ENCODE assay signal across 1 fruit fly cellular context in genomic region chr3L:17238129-17238732, dm6.
TF ChIP-seq lines count a peak whose summit lies in the region.

Rbp6 (minus strand) TSS chr3L:17238212.

TF ChIP-seq in whole organism, embryonic, 481 proteins besides CTCF, POLR2A, EP300 and RAD21 (continued from another document):
- TF ChIP-seq Dll (GFP tag; IDR thresholded peaks at IDR 0.05; lab: Robert Waterston, UW; ENCODE audit: partially characterized antibody) (no peak), CG12155 (GFP tag; optimal IDR thresholded peaks at IDR 0.05; lab: Kevin White, UChicago) (no peak), gem (tag; optimal IDR thresholded peaks at IDR 0.05; lab: Kevin White, UChicago) (peak; percentile 42), maf-S (GFP tag; optimal IDR thresholded peaks at IDR 0.05; lab: Kevin White, UChicago) (no peak), CG15269 (tag; optimal IDR thresholded peaks at IDR 0.05; lab: Kevin White, UChicago) (no peak), ci (GFP tag; IDR thresholded peaks at IDR 0.05; lab: Robert Waterston, UW) (peak; percentile 38), CG14014 (GFP tag; IDR thresholded peaks at IDR 0.05; lab: Robert Waterston, UW) (no peak), hbn (GFP tag; IDR thresholded peaks at IDR 0.05; lab: Robert Waterston, UW; ENCODE audit: partially characterized antibody) (no peak), BtbVII (GFP tag; optimal IDR thresholded peaks at IDR 0.05; lab: Kevin White, UChicago) (no peak), Hmx (GFP tag; optimal IDR thresholded peaks at IDR 0.05; lab: Kevin White, UChicago) (no peak), pho (GFP tag; optimal IDR thresholded peaks at IDR 0.05; lab: Kevin White, UChicago) (no peak), CG9727 (GFP tag; optimal IDR thresholded peaks at IDR 0.05; lab: Kevin White, UChicago) (no peak), H2.0 (GFP tag; IDR thresholded peaks at IDR 0.05; lab: Robert Waterston, UW) (no peak), fu2 (GFP tag; optimal IDR thresholded peaks at IDR 0.05; lab: Kevin White, UChicago) (no peak), Xbp1 (GFP tag; optimal IDR thresholded peaks at IDR 0.05; lab: Kevin White, UChicago) (no peak), CG30431 (GFP tag; optimal IDR thresholded peaks at IDR 0.05; lab: Kevin White, UChicago) (no peak), Lim3 (GFP tag; IDR thresholded peaks at IDR 0.05; lab: Robert Waterston, UW) (no peak), CG5245 (GFP tag; optimal IDR thresholded peaks at IDR 0.05; lab: Kevin White, UChicago) (no peak), CG7271 (tag; optimal IDR thresholded peaks at IDR 0.05; lab: Kevin White, UChicago) (no peak), CoRest (tag; optimal IDR thresholded peaks at IDR 0.05; lab: Kevin White, UChicago) (peak; percentile 5), CG12769 (tag; optimal IDR thresholded peaks at IDR 0.05; lab: Kevin White, UChicago) (no peak), cg (GFP tag; optimal IDR thresholded peaks at IDR 0.05; lab: Kevin White, UChicago) (no peak), Side (GFP tag; optimal IDR thresholded peaks at IDR 0.05; lab: Kevin White, UChicago) (no peak), Atf-2 (GFP tag; optimal IDR thresholded peaks at IDR 0.05; lab: Kevin White, UChicago) (no peak), tio (GFP tag; optimal IDR thresholded peaks at IDR 0.05; lab: Kevin White, UChicago) (no peak), Atf3 (GFP tag; optimal IDR thresholded peaks at IDR 0.05; lab: Kevin White, UChicago) (no peak), al (GFP tag; IDR thresholded peaks at IDR 0.05; lab: Robert Waterston, UW) (no peak), CG1832 (GFP tag; optimal IDR thresholded peaks at IDR 0.05; lab: Kevin White, UChicago) (no peak), gro (GFP tag; optimal IDR thresholded peaks at IDR 0.05; lab: Kevin White, UChicago) (no peak), wor (GFP tag; IDR thresholded peaks at IDR 0.05; lab: Robert Waterston, UW) (no peak), Blimp-1 (GFP tag; optimal IDR thresholded peaks at IDR 0.05; lab: Kevin White, UChicago) (no peak), CHES-1-like (GFP tag; optimal IDR thresholded peaks at IDR 0.05; lab: Kevin White, UChicago) (no peak), CG10431 (GFP tag; optimal IDR thresholded peaks at IDR 0.05; lab: Kevin White, UChicago) (no peak), sna (GFP tag; IDR thresholded peaks at IDR 0.05; lab: Robert Waterston, UW; ENCODE audit: partially characterized antibody) (0 out of 2 replicates have a peak, but pooled peaks have one; percentile 14), Hr39 (optimal IDR thresholded peaks at IDR 0.05; lab: Kevin White, UChicago) (no peak), CG11696 (GFP tag; IDR thresholded peaks at IDR 0.05; lab: Robert Waterston, UW) (no peak), CG9437 (GFP tag; optimal IDR thresholded peaks at IDR 0.05; lab: Kevin White, UChicago) (no peak), H15 (GFP tag; IDR thresholded peaks at IDR 0.05; lab: Robert Waterston, UW) (no peak)
